Fruit fly (Drosophila melanogaster) whole organism, prepupa: ENCODE measurements around the gene Art1.
A peak's percentile ranks its signal among the peaks of the same experiment; 100 is the strongest.

ENCODE experiments used
- CG10669 ChIP-seq: fragments of 200-800 bp; sonication (Bioruptor generic); optimal IDR thresholded peaks from 3 replicates; lab custom pipeline; 2018; ENCODE audit warnings: missing biosample characterization, mild to moderate bottlenecking, missing genetic modification characterization, moderate library complexity
- CG11294 ChIP-seq: fragments of 200-800 bp; sonication (Bioruptor generic); IDR thresholded peaks from 2 replicates; pipeline ENCODE4 v1.3.6; 2022; ENCODE audit warnings: missing biosample characterization, missing genetic modification characterization
- CG15336 ChIP-seq: fragments of 200-800 bp; sonication (Bioruptor generic); IDR thresholded peaks from 2 replicates; pipeline ENCODE4 v1.3.6; 2022; ENCODE audit warnings: missing biosample characterization, missing genetic modification characterization
- CG32006 ChIP-seq: fragments of 200-800 bp; sonication (Bioruptor generic); optimal IDR thresholded peaks from 3 replicates; lab custom pipeline; 2017; ENCODE audit warnings: missing biosample characterization, mild to moderate bottlenecking, missing genetic modification characterization
- CG3919 ChIP-seq: fragments of 200-800 bp; sonication (Bioruptor generic); optimal IDR thresholded peaks from 3 replicates; lab custom pipeline; 2016; ENCODE audit warnings: missing biosample characterization, missing genetic modification characterization
- CG6163 ChIP-seq: fragments of 200-800 bp; sonication (Bioruptor generic); IDR thresholded peaks from 3 replicates; pipeline ENCODE4 v1.3.6; 2022; ENCODE audit warnings: missing biosample characterization, missing genetic modification characterization
- CG7368 ChIP-seq: fragments of 200-800 bp; sonication (Bioruptor generic); optimal IDR thresholded peaks from 3 replicates; lab custom pipeline; 2016; ENCODE audit warnings: missing biosample characterization, missing genetic modification characterization
- CG8119 ChIP-seq: fragments of 200-800 bp; sonication (Bioruptor generic); IDR thresholded peaks from 3 replicates; pipeline ENCODE4 v1.3.6; 2022; ENCODE audit warnings: missing biosample characterization, missing genetic modification characterization
- CG9139 ChIP-seq: fragments of 200-800 bp; sonication (Bioruptor generic); optimal IDR thresholded peaks from 3 replicates; lab custom pipeline; 2017; ENCODE audit warnings: missing biosample characterization, mild to moderate bottlenecking, missing genetic modification characterization
- Sox102F ChIP-seq: fragments of 200-800 bp; sonication (Bioruptor generic); optimal IDR thresholded peaks from 2 replicates; lab custom pipeline; 2016; ENCODE audit warnings: missing biosample characterization, mild to moderate bottlenecking, missing genetic modification characterization
- Sox14 ChIP-seq: fragments of 200-800 bp; sonication (Bioruptor generic); optimal IDR thresholded peaks from 3 replicates; lab custom pipeline; 2016; ENCODE audit warnings: missing biosample characterization, missing genetic modification characterization
- dsx ChIP-seq: fragments of 200-800 bp; optimal IDR thresholded peaks from 3 replicates; lab custom pipeline; 2019; ENCODE audit warnings: missing biosample characterization, mild to moderate bottlenecking, missing genetic modification characterization, moderate library complexity; ENCODE audit not compliant: poor library complexity, severe bottlenecking
- spab ChIP-seq: fragments of 200-800 bp; sonication (Bioruptor generic); optimal IDR thresholded peaks from 2 replicates; lab custom pipeline; 2017; ENCODE audit warnings: missing biosample characterization, mild to moderate bottlenecking, missing genetic modification characterization, missing genetic modification reagents

dm6 chr3R:10826796-10827524 is 38.9 kb upstream of the Art1 start, which contains the start of gene Cad86C:
- peak; percentile 24 for TF ChIP-seq spab (GFP tag; lab: Kevin White, UChicago)
- peak; percentile 78 for TF ChIP-seq CG9139
- peak; percentile 52 for TF ChIP-seq CG3919 (GFP tag; lab: Kevin White, UChicago)
- peak; percentile 47 for TF ChIP-seq Sox102F (GFP tag; lab: Kevin White, UChicago)
- no peak for TF ChIP-seq CG11294
- no peak for TF ChIP-seq CG7368 (GFP tag; lab: Kevin White, UChicago)
- TF ChIP-seq dsx (GFP tag; lab: Kevin White, UChicago) = peak; percentile 72
- peak; percentile 17 for TF ChIP-seq CG10669 (GFP tag; lab: Kevin White, UChicago)
- TF ChIP-seq CG15336 (GFP tag; lab: Robert Waterston, UW) = peak; percentile 26; the same call in 1 of the 2 replicates
- no peak for TF ChIP-seq CG32006 (GFP tag; lab: Kevin White, UChicago)
- TF ChIP-seq CG8119 = peak; percentile 65; the same call in 2 of the 3 replicates
- peak; percentile 56; the same call in 2 of the 3 replicates for TF ChIP-seq CG6163 (GFP tag; lab: Robert Waterston, UW)
- no peak for TF ChIP-seq Sox14 (GFP tag; lab: Kevin White, UChicago)
